Worm (Caenorhabditis elegans) whole organism, L4 larva: ENCODE measurements around the gene atgl-1.

ENCODE experiments used
- F37D6.2 ChIP-seq: sonication (generic microtip); optimal IDR thresholded peaks from 2 replicates; lab custom pipeline; 2016; ENCODE audit warnings: mild to moderate bottlenecking, missing genetic modification characterization, missing compliant biosample characterization
- ZK337.2 ChIP-seq: fragments of 200-800 bp; sonication (Bioruptor generic); IDR thresholded peaks from 2 replicates; pipeline ENCODE4 v1.3.6; 2022; ENCODE audit warnings: missing genetic modification reagents, missing genetic modification characterization, missing compliant biosample characterization
- ZK546.5 ChIP-seq, 2 experiments: sonication (generic microtip); optimal IDR thresholded peaks; 2 replicates each; lab custom pipeline; 2017; ENCODE audit warnings: missing biosample characterization in 2 of 2, missing genetic modification characterization in 2 of 2
- aha-1 ChIP-seq: fragments of 150-350 bp; peaks from one replicate; lab custom pipeline; 2014; ENCODE audit warnings: missing biosample characterization, missing genetic modification characterization
- aly-2 ChIP-seq: sonication (generic microtip); optimal IDR thresholded peaks from 2 replicates; lab custom pipeline; 2018; ENCODE audit warnings: missing biosample characterization, missing genetic modification characterization
- arid-1 ChIP-seq: fragments of 200-800 bp; sonication (Bioruptor generic); conservative IDR thresholded peaks from 2 replicates; pipeline ENCODE4 v1.3.6; 2022; ENCODE audit warnings: missing genetic modification reagents, missing genetic modification characterization, missing compliant biosample characterization
- ceh-32 ChIP-seq: sonication (generic microtip); optimal IDR thresholded peaks from 2 replicates; lab custom pipeline; 2016; ENCODE audit warnings: mild to moderate bottlenecking, missing genetic modification characterization, missing compliant biosample characterization; ENCODE audit not compliant: poor library complexity
- ces-1 ChIP-seq: fragments of 150-350 bp; sonication (generic microtip); optimal IDR thresholded peaks from 4 replicates; lab custom pipeline; 2014; ENCODE audit warnings: missing biosample characterization, missing genetic modification reagents, missing genetic modification characterization
- daf-16 ChIP-seq, 3 experiments: sonication (generic microtip); optimal IDR thresholded peaks; 2 replicates each; lab custom pipeline; 2016 to 2017; ENCODE audit warnings: missing genetic modification characterization in 3 of 3, missing genetic modification reagents in 3 of 3, mild to moderate bottlenecking in 2 of 3, missing compliant biosample characterization in 2 of 3, missing biosample characterization in 1 of 3, moderate library complexity in 1 of 3
- daf-8 ChIP-seq: fragments of 200-800 bp; sonication (Bioruptor generic); IDR thresholded peaks from 2 replicates; pipeline ENCODE4 v1.3.6; 2022; ENCODE audit warnings: missing genetic modification characterization, missing compliant biosample characterization
- dmd-6 ChIP-seq: fragments of 200-800 bp; sonication (Bioruptor generic); IDR thresholded peaks from 2 replicates; pipeline ENCODE4 v1.3.6; 2022; ENCODE audit warnings: missing genetic modification reagents, missing genetic modification characterization, missing compliant biosample characterization
- dmd-8 ChIP-seq: fragments of 200-800 bp; sonication (Bioruptor generic); IDR thresholded peaks from 2 replicates; pipeline ENCODE4 v1.3.6; 2022; ENCODE audit warnings: missing genetic modification characterization, missing compliant biosample characterization
- dmd-9 ChIP-seq: fragments of 200-800 bp; sonication (Bioruptor generic); IDR thresholded peaks from 2 replicates; pipeline ENCODE4 v1.3.6; 2022; ENCODE audit warnings: missing genetic modification reagents, missing genetic modification characterization, missing compliant biosample characterization
- dpl-1 ChIP-seq: fragments of 150-350 bp; optimal IDR thresholded peaks from 2 replicates; lab custom pipeline; 2014; ENCODE audit warnings: missing biosample characterization, missing genetic modification reagents, missing genetic modification characterization
- dve-1 ChIP-seq: sonication (generic microtip); optimal IDR thresholded peaks from 2 replicates; lab custom pipeline; 2017; ENCODE audit warnings: antibody characterized with exemption, mild to moderate bottlenecking, missing genetic modification characterization, missing compliant biosample characterization; ENCODE audit not compliant: insufficient read depth
- egl-27 ChIP-seq: sonication (generic microtip); optimal IDR thresholded peaks from 3 replicates; lab custom pipeline; 2017; ENCODE audit warnings: missing biosample characterization, missing genetic modification reagents, missing genetic modification characterization
- fkh-10 ChIP-seq: fragments of 150-350 bp; optimal IDR thresholded peaks from 2 replicates; lab custom pipeline; 2014; ENCODE audit warnings: missing biosample characterization, missing genetic modification reagents, missing genetic modification characterization
- fos-1 ChIP-seq: fragments of 150-350 bp; optimal IDR thresholded peaks from 2 replicates; lab custom pipeline; 2014; ENCODE audit warnings: missing biosample characterization, missing genetic modification characterization
- hlh-30 ChIP-seq: sonication (generic microtip); optimal IDR thresholded peaks from 2 replicates; lab custom pipeline; 2017; ENCODE audit warnings: antibody characterized with exemption, mild to moderate bottlenecking, missing genetic modification characterization, missing compliant biosample characterization; ENCODE audit not compliant: insufficient read depth
- hmg-1.1 ChIP-seq: fragments of 200-800 bp; sonication (Bioruptor generic); IDR thresholded peaks from 2 replicates; pipeline ENCODE4 v1.3.6; 2022; ENCODE audit warnings: missing genetic modification reagents, missing genetic modification characterization, missing compliant biosample characterization
- jun-1 ChIP-seq: fragments of 150-350 bp; optimal IDR thresholded peaks from 2 replicates; lab custom pipeline; 2014; ENCODE audit warnings: missing biosample characterization, missing genetic modification reagents, missing genetic modification characterization
- lin-1 ChIP-seq: fragments of 200-800 bp; sonication (Bioruptor generic); IDR thresholded peaks from 2 replicates; pipeline ENCODE4 v1.3.6; 2022; ENCODE audit warnings: missing genetic modification reagents, missing genetic modification characterization, missing compliant biosample characterization
- lin-13 ChIP-seq: fragments of 150-350 bp; optimal IDR thresholded peaks from 2 replicates; lab custom pipeline; 2014; ENCODE audit warnings: missing biosample characterization, missing genetic modification reagents, missing genetic modification characterization
- lin-15B ChIP-seq: fragments of 150-350 bp; sonication (generic microtip); optimal IDR thresholded peaks from 3 replicates; lab custom pipeline; 2014; ENCODE audit warnings: missing biosample characterization, missing genetic modification characterization
- lin-39 ChIP-seq: fragments of 150-350 bp; optimal IDR thresholded peaks from 2 replicates; lab custom pipeline; 2014; ENCODE audit warnings: missing biosample characterization, missing genetic modification reagents, missing genetic modification characterization
- lir-3 ChIP-seq: sonication (generic microtip); optimal IDR thresholded peaks from 2 replicates; lab custom pipeline; 2016; ENCODE audit warnings: mild to moderate bottlenecking, missing genetic modification characterization, missing compliant biosample characterization
- lsy-2 ChIP-seq, 2 experiments: fragments of 150-350 bp in 1 of 2; sonication (generic microtip) in 1 of 2; optimal IDR thresholded peaks; 2 replicates each; lab custom pipeline; 2014 to 2017; ENCODE audit warnings: missing biosample characterization in 2 of 2, missing genetic modification characterization in 2 of 2
- mdl-1 ChIP-seq, 2 experiments: fragments of 150-350 bp in 1 of 2; sonication (generic microtip) in 1 of 2; optimal IDR thresholded peaks; 2 replicates each; lab custom pipeline; 2014 to 2017; ENCODE audit warnings: missing biosample characterization in 2 of 2, missing genetic modification characterization in 2 of 2
- mep-1 ChIP-seq: fragments of 150-350 bp; sonication (generic microtip); optimal IDR thresholded peaks from 3 replicates; lab custom pipeline; 2014; ENCODE audit warnings: missing biosample characterization, missing genetic modification characterization
- nhr-10 ChIP-seq: fragments of 150-350 bp; optimal IDR thresholded peaks from 2 replicates; lab custom pipeline; 2014; ENCODE audit warnings: missing biosample characterization, missing genetic modification characterization
- nhr-102 ChIP-seq: sonication (generic microtip); optimal IDR thresholded peaks from 2 replicates; lab custom pipeline; 2016; ENCODE audit warnings: mild to moderate bottlenecking, missing genetic modification characterization, moderate library complexity, missing compliant biosample characterization
- nhr-11 ChIP-seq: fragments of 150-350 bp; optimal IDR thresholded peaks from 2 replicates; lab custom pipeline; 2014; ENCODE audit warnings: missing biosample characterization, missing genetic modification characterization
- nhr-237 ChIP-seq: sonication (generic microtip); optimal IDR thresholded peaks from 2 replicates; lab custom pipeline; 2017; ENCODE audit warnings: missing biosample characterization, missing genetic modification characterization
- nhr-28 ChIP-seq: fragments of 150-350 bp; optimal IDR thresholded peaks from 2 replicates; lab custom pipeline; 2014; ENCODE audit warnings: missing biosample characterization, missing genetic modification characterization
- nhr-41 ChIP-seq: fragments of 200-800 bp; sonication (Bioruptor generic); IDR thresholded peaks from 2 replicates; pipeline ENCODE4 v1.3.6; 2022; ENCODE audit warnings: missing genetic modification reagents, missing genetic modification characterization, missing compliant biosample characterization
- nhr-77 ChIP-seq: fragments of 150-350 bp; optimal IDR thresholded peaks from 2 replicates; lab custom pipeline; 2014; ENCODE audit warnings: missing biosample characterization, missing genetic modification characterization
- pqm-1 ChIP-seq: sonication (generic microtip); optimal IDR thresholded peaks from 2 replicates; lab custom pipeline; 2017; ENCODE audit warnings: missing biosample characterization, missing genetic modification characterization
- rbr-2 ChIP-seq: sonication (generic microtip); optimal IDR thresholded peaks from 2 replicates; lab custom pipeline; 2016; ENCODE audit warnings: missing genotype, missing genetic modification characterization, missing compliant biosample characterization
- saeg-2 ChIP-seq: fragments of 200-800 bp; sonication (Bioruptor generic); IDR thresholded peaks from 2 replicates; pipeline ENCODE4 v1.3.6; 2022; ENCODE audit warnings: missing genetic modification reagents, missing genetic modification characterization, missing compliant biosample characterization
- set-16 ChIP-seq: fragments of 200-800 bp; sonication (Bioruptor generic); IDR thresholded peaks from 2 replicates; pipeline ENCODE4 v1.3.6; 2022; ENCODE audit warnings: missing genetic modification reagents, missing genetic modification characterization, missing compliant biosample characterization
- unc-130 ChIP-seq: sonication (generic microtip); optimal IDR thresholded peaks from 2 replicates; lab custom pipeline; 2016; ENCODE audit warnings: missing genetic modification reagents, missing genetic modification characterization, missing compliant biosample characterization
- unc-39 ChIP-seq: sonication (generic microtip); optimal IDR thresholded peaks from 2 replicates; lab custom pipeline; 2017; ENCODE audit warnings: missing biosample characterization, missing genetic modification characterization
- vab-7 ChIP-seq: fragments of 200-800 bp; sonication (Bioruptor generic); IDR thresholded peaks from 2 replicates; pipeline ENCODE4 v1.3.6; 2022; ENCODE audit warnings: missing genetic modification reagents, missing genetic modification characterization, missing compliant biosample characterization
- zag-1 ChIP-seq: fragments of 150-350 bp; optimal IDR thresholded peaks from 2 replicates; lab custom pipeline; 2014; ENCODE audit warnings: missing biosample characterization, missing genetic modification characterization
- zfp-3 ChIP-seq: fragments of 200-800 bp; sonication (Bioruptor generic); conservative IDR thresholded peaks from 2 replicates; pipeline ENCODE4 v1.3.6; 2022; ENCODE audit warnings: missing genetic modification reagents, missing genetic modification characterization, missing compliant biosample characterization
- zip-2 ChIP-seq: fragments of 150-350 bp; optimal IDR thresholded peaks from 2 replicates; lab custom pipeline; 2014; ENCODE audit warnings: missing biosample characterization, missing genetic modification characterization
- ztf-11 ChIP-seq: fragments of 150-350 bp; optimal IDR thresholded peaks from 2 replicates; lab custom pipeline; 2014; ENCODE audit warnings: missing biosample characterization, missing genetic modification characterization

The atgl-1 gene

DNA sequence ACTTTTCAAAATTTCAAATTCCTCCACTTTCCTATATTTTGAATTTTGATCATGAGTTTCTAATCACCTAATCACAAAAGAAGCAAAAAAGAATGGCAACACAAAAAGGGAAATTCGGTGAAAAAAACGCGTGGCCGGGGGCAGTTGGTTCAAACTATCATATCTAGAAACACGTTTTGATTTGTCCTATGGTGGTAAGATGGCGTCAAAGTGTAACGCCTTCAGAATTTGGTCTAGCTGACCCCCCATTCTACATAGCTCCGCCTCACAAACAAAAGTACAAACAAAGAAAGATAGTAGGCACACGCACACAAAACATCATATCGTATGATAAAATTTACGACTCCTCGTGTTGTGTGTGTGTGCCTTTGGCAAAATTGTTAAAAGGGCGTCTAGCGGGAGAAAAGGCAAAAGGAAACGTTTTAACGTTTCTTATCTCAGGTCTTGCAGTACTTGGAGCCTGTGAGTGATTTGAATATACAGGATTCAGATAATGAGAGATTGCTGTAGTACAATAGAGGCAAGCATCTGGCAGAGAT is 2.8 kb upstream of the atgl-1 start (continued):
- TF ChIP-seq nhr-237 (no peak), nhr-41 (GFP tag; lab: Robert Waterston, UW) (no peak), unc-130 (GFP tag; lab: Kevin White, UChicago) (no peak), mdl-1 (tag; optimal IDR thresholded peaks at IDR 0.05; lab: Kevin White, UChicago) (peak; percentile 31 to 76), fkh-10 (GFP tag; lab: Kevin White, UChicago) (no peak), mep-1 (tag; lab: Kevin White, UChicago) (peak; percentile 37), hlh-30 (tag; lab: Kevin White, UChicago) (peak; percentile 82), pqm-1 (peak; percentile 98), saeg-2 (no peak), daf-16 (GFP tag; optimal IDR thresholded peaks at IDR 0.05; lab: Kevin White, UChicago) (no peak), daf-16 (tag; optimal IDR thresholded peaks at IDR 0.05; lab: Kevin White, UChicago) (peak; percentile 73), lir-3 (tag; lab: Kevin White, UChicago) (no peak), ZK337.2 (GFP tag; lab: Robert Waterston, UW) (no peak)

DNA sequence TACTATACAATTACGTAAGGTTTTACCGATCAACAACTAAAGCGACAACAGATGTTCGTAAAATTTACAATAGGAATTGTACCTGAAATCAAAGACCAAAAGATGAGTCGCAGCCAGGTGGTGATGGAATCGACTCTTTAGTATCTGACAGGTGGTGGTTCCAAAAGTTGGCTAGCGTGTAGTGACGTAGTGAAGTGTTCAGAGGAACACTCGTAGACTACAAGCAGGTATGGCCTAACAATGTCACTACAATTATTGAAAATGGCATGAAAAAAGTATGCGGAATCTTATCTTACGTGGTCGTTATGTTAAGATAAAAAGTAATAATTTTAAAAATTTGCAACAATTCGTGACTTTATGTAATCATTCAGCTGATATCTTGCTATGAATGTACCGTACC is 2.2 kb upstream of the atgl-1 start:
- TF ChIP-seq nhr-10 = peak; percentile 45
- peak; percentile 63 for TF ChIP-seq aha-1 (tag; lab: Kevin White, UChicago)
- TF ChIP-seq hmg-1.1 (GFP tag; lab: Robert Waterston, UW) = no peak
- TF ChIP-seq, all 104 proteins: peak for 2

ce11 chrIII:6420995-6421404 is 1.7 kb upstream of the atgl-1 start:
- TF ChIP-seq mep-1 (tag; lab: Kevin White, UChicago) = peak; percentile 79
- TF ChIP-seq lin-39 = no peak
- TF ChIP-seq ZK546.5 (tag; optimal IDR thresholded peaks at IDR 0.05; lab: Kevin White, UChicago) = no peak
- peak; percentile 88 for TF ChIP-seq dve-1 (tag; lab: Kevin White, UChicago)
- TF ChIP-seq ceh-32 (tag; lab: Kevin White, UChicago) = no peak
- no peak for TF ChIP-seq zag-1 (tag; lab: Kevin White, UChicago)
- peak; percentile 88 for TF ChIP-seq set-16 (GFP tag; lab: Robert Waterston, UW)
- no peak for TF ChIP-seq daf-8 (GFP tag; lab: Robert Waterston, UW)
- TF ChIP-seq aha-1 (tag; lab: Kevin White, UChicago) = peak; percentile 97
- peak; percentile 93 for TF ChIP-seq saeg-2
- peak; percentile 73; the same call in 1 of the 2 replicates for TF ChIP-seq dmd-9
- peak; percentile 92 for TF ChIP-seq nhr-102 (tag; lab: Kevin White, UChicago)
- peak; percentile 10 for TF ChIP-seq lin-13 (GFP tag; lab: Kevin White, UChicago)
- peak; percentile 18 for TF ChIP-seq dpl-1 (GFP tag; lab: Kevin White, UChicago)
- no peak for TF ChIP-seq ztf-11 (tag; lab: Kevin White, UChicago)
- TF ChIP-seq unc-130 (GFP tag; lab: Kevin White, UChicago) = no peak
- TF ChIP-seq nhr-11 (tag; lab: Kevin White, UChicago) = peak; percentile 82
- TF ChIP-seq ces-1 (GFP tag; lab: Kevin White, UChicago) = no peak
- TF ChIP-seq egl-27 (tag; lab: Kevin White, UChicago) = no peak
- TF ChIP-seq zip-2 (tag; lab: Kevin White, UChicago) = no peak
- no peak for TF ChIP-seq lin-15B (tag; lab: Kevin White, UChicago)
- no peak for TF ChIP-seq nhr-10
- TF ChIP-seq rbr-2 (tag; lab: Kevin White, UChicago) = peak; percentile 84
- peak; percentile 78; the same call in 1 of the 2 replicates for TF ChIP-seq arid-1
- peak; percentile 86 for TF ChIP-seq nhr-28 (tag; lab: Kevin White, UChicago)
- no peak for TF ChIP-seq aly-2 (tag; lab: Kevin White, UChicago)
- peak; percentile 27 for TF ChIP-seq jun-1 (tag; lab: Kevin White, UChicago)
- peak; percentile 88 for TF ChIP-seq zfp-3 (GFP tag; lab: Robert Waterston, UW)
- TF ChIP-seq fos-1 (tag; lab: Kevin White, UChicago) = no peak
- TF ChIP-seq dmd-8 = no peak
- peak; percentile 54; the same call in 1 of the 2 replicates for TF ChIP-seq nhr-41 (GFP tag; lab: Robert Waterston, UW)
- TF ChIP-seq nhr-77 = peak; percentile 10
- TF ChIP-seq vab-7 = no peak
- TF ChIP-seq lsy-2 (tag; optimal IDR thresholded peaks at IDR 0.05; lab: Kevin White, UChicago) = peak; percentile 69 to 82
- peak; percentile 98 for TF ChIP-seq dmd-6
- TF ChIP-seq daf-16 (GFP tag; optimal IDR thresholded peaks at IDR 0.05; lab: Kevin White, UChicago) = peak; percentile 70 to 83
- TF ChIP-seq daf-16 (tag; optimal IDR thresholded peaks at IDR 0.05; lab: Kevin White, UChicago) = peak; percentile 58
- TF ChIP-seq unc-39 (tag; lab: Kevin White, UChicago) = no peak
- TF ChIP-seq F37D6.2 (tag; lab: Kevin White, UChicago) = peak; percentile 39
- TF ChIP-seq lin-1 = peak; percentile 95
